Worm (Caenorhabditis elegans): Measurements from ENCODE around the gene mpk-1.
A peak's percentile ranks its signal among the peaks of the same experiment; 100 is the strongest.

Gene mpk-1

ce11 chrIII:4227363-4227762 is 545 bp downstream of the mpk-1 start (continued):
- TF ChIP-seq nhr-28 (tag; optimal IDR thresholded peaks at IDR 0.05) (peak; percentile 75), mdt-29 (GFP tag; IDR thresholded peaks at IDR 0.05) (no peak), lim-7 (GFP tag; IDR thresholded peaks at IDR 0.05) (no peak), F44E2.7 (GFP tag; IDR thresholded peaks at IDR 0.05) (no peak), spr-3 (GFP tag; optimal IDR thresholded peaks at IDR 0.05) (no peak), pqm-1 (tag; optimal IDR thresholded peaks at IDR 0.05) (peak; percentile 78), ceh-28 (tag; optimal IDR thresholded peaks at IDR 0.05) (no peak), tra-1 (GFP tag; IDR thresholded peaks at IDR 0.05) (no peak), Y5F2A.4 (GFP tag; optimal IDR thresholded peaks at IDR 0.05) (no peak), nhr-25 (tag; optimal IDR thresholded peaks at IDR 0.05; ENCODE audit: borderline replicate concordance, insufficient read depth) (no peak), lin-29 (GFP tag; IDR thresholded peaks at IDR 0.05) (no peak), jun-1 (tag; optimal IDR thresholded peaks at IDR 0.05) (no peak)

- TF ChIP-seq ceh-28 (tag; optimal IDR thresholded peaks at IDR 0.05) (no peak), zip-11 (GFP tag; IDR thresholded peaks at IDR 0.05) (no peak), lin-38 (GFP tag; IDR thresholded peaks at IDR 0.05) (no peak), mxl-3 (GFP tag; optimal IDR thresholded peaks at IDR 0.05) (no peak)
These were observed 3.2 kb downstream of the mpk-1 start for ce11 chrIII:4224722-4225121.

ce11 chrIII:4223668-4224127 is 4.2 kb downstream of the mpk-1 start:
- TF ChIP-seq zfp-2 (tag; optimal IDR thresholded peaks at IDR 0.05) (peak; percentile 1), fkh-10 (GFP tag; optimal IDR thresholded peaks at IDR 0.05) (peak; percentile 72), F10B5.3 (tag; optimal IDR thresholded peaks at IDR 0.05) (peak; percentile 7), pha-4 (GFP tag; IDR thresholded peaks at IDR 0.05) (peak; percentile 15; the same call in 1 of the 2 replicates), pha-4 (tag; optimal IDR thresholded peaks at IDR 0.05) (no peak), lim-7 (GFP tag; IDR thresholded peaks at IDR 0.05) (no peak), sdz-12 (GFP tag; optimal IDR thresholded peaks at IDR 0.05) (no peak), egl-43 (GFP tag; IDR thresholded peaks at IDR 0.05) (peak; percentile 72), ceh-28 (tag; optimal IDR thresholded peaks at IDR 0.05) (no peak), nhr-25 (tag; optimal IDR thresholded peaks at IDR 0.05; ENCODE audit: borderline replicate concordance, insufficient read depth) (peak; percentile 49), mdl-1 (tag; optimal IDR thresholded peaks at IDR 0.05) (peak; percentile 43 to 95), egl-27 (tag; optimal IDR thresholded peaks at IDR 0.05) (no peak), zip-2 (tag; optimal IDR thresholded peaks at IDR 0.05) (no peak), daf-8 (GFP tag; IDR thresholded peaks at IDR 0.05) (no peak), lin-39 (tag; optimal IDR thresholded peaks at IDR 0.05) (no peak), madf-5 (GFP tag; IDR thresholded peaks at IDR 0.05) (no peak), spr-3 (GFP tag; optimal IDR thresholded peaks at IDR 0.05) (no peak), lin-15B (tag; optimal IDR thresholded peaks at IDR 0.05) (no peak), madf-9 (GFP tag; conservative IDR thresholded peaks at IDR 0.05) (peak; percentile 43; the same call in 1 of the 2 replicates), snpc-4 (tag; optimal IDR thresholded peaks at IDR 0.05) (no peak), vab-7 (GFP tag; IDR thresholded peaks at IDR 0.05) (no peak), dmd-6 (GFP tag; IDR thresholded peaks at IDR 0.05) (peak; percentile 89), dmd-8 (GFP tag; IDR thresholded peaks at IDR 0.05) (no peak; the same call in 1 of the 2 replicates), nhr-10 (tag; optimal IDR thresholded peaks at IDR 0.05) (peak; percentile 83), mxl-3 (GFP tag; optimal IDR thresholded peaks at IDR 0.05) (peak; percentile 80), ceh-20 (GFP tag; IDR thresholded peaks at IDR 0.05) (peak; percentile 91), ceh-32 (tag; optimal IDR thresholded peaks at IDR 0.05; ENCODE audit: poor library complexity) (peak; percentile 50), snpc-1.2 (GFP tag; IDR thresholded peaks at IDR 0.05) (no peak), dpl-1 (GFP tag; optimal IDR thresholded peaks at IDR 0.05) (peak; percentile 64), cey-2 (tag; optimal IDR thresholded peaks at IDR 0.05; ENCODE audit: borderline replicate concordance, insufficient read depth) (no peak), dve-1 (tag; optimal IDR thresholded peaks at IDR 0.05; ENCODE audit: insufficient read depth) (peak; percentile 90), lin-1 (GFP tag; IDR thresholded peaks at IDR 0.05) (no peak), T26A8.4 (GFP tag; IDR thresholded peaks at IDR 0.05) (peak; percentile 57), mes-2 (tag; optimal IDR thresholded peaks at IDR 0.05; ENCODE audit: poor library complexity, severe bottlenecking) (peak; percentile 80), ceh-82 (tag; optimal IDR thresholded peaks at IDR 0.05) (no peak), ztf-7 (tag; optimal IDR thresholded peaks at IDR 0.05) (peak; percentile 39), aha-1 (tag) (peak; percentile 98)
